Worm (Caenorhabditis elegans) whole organism, L3 larva: Measurements from ENCODE around the gene srh-24.

Experiments
- R02D3.7 ChIP-seq: fragments of 150-350 bp; optimal IDR thresholded peaks from 2 replicates; lab custom pipeline; 2014; ENCODE audit warnings: missing biosample characterization, missing genetic modification characterization
- ZK546.5 ChIP-seq: sonication (generic microtip); optimal IDR thresholded peaks from 2 replicates; lab custom pipeline; 2017; ENCODE audit warnings: missing biosample characterization, missing genetic modification characterization
- aly-2 ChIP-seq: fragments of 150-350 bp; optimal IDR thresholded peaks from 2 replicates; lab custom pipeline; 2014; ENCODE audit warnings: missing biosample characterization, missing genetic modification characterization
- ama-1 ChIP-seq: fragments of 150-350 bp; optimal IDR thresholded peaks from 2 replicates; lab custom pipeline; 2018
- ceh-82 ChIP-seq: fragments of 150-350 bp; optimal IDR thresholded peaks from 2 replicates; lab custom pipeline; 2014; ENCODE audit warnings: missing biosample characterization, missing genetic modification characterization
- daf-12 ChIP-seq: fragments of 150-350 bp; optimal IDR thresholded peaks from 2 replicates; lab custom pipeline; 2014; ENCODE audit warnings: missing biosample characterization, missing genetic modification reagents, missing genetic modification characterization
- egl-27 ChIP-seq: sonication (generic microtip); optimal IDR thresholded peaks from 4 replicates; lab custom pipeline; 2017; ENCODE audit warnings: missing biosample characterization, missing genetic modification reagents, missing genetic modification characterization
- egl-5 ChIP-seq: fragments of 150-350 bp; optimal IDR thresholded peaks from 2 replicates; lab custom pipeline; 2017; ENCODE audit warnings: missing biosample characterization, missing genetic modification reagents, missing genetic modification characterization, inconsistent platforms
- elt-1 ChIP-seq: fragments of 150-350 bp; optimal IDR thresholded peaks from 2 replicates; lab custom pipeline; 2014; ENCODE audit warnings: missing biosample characterization, missing genetic modification characterization
- elt-2 ChIP-seq: sonication (generic microtip); optimal IDR thresholded peaks from 2 replicates; lab custom pipeline; 2016; ENCODE audit warnings: missing genetic modification reagents, mild to moderate bottlenecking, missing genetic modification characterization, missing compliant biosample characterization
- elt-3 ChIP-seq, 3 experiments: fragments of 150-350 bp in 1 of 3; sonication (generic microtip) in 2 of 3; optimal IDR thresholded peaks; 2 replicates in 2 of 3; 4 replicates in 1 of 3; lab custom pipeline; 2014 to 2017; ENCODE audit warnings: missing biosample characterization in 3 of 3, missing genetic modification characterization in 3 of 3
- eor-1 ChIP-seq, 2 experiments: fragments of 150-350 bp; optimal IDR thresholded peaks; 2 replicates each; lab custom pipeline; 2014 to 2018; ENCODE audit warnings: missing biosample characterization in 2 of 2, missing genetic modification characterization in 2 of 2
- fkh-2 ChIP-seq: fragments of 150-350 bp; optimal IDR thresholded peaks from 2 replicates; lab custom pipeline; 2014; ENCODE audit warnings: missing biosample characterization, missing genetic modification reagents, missing genetic modification characterization
- fos-1 ChIP-seq: fragments of 150-350 bp; optimal IDR thresholded peaks from 2 replicates; lab custom pipeline; 2014; ENCODE audit warnings: missing biosample characterization, missing genetic modification characterization
- jun-1 ChIP-seq: fragments of 150-350 bp; optimal IDR thresholded peaks from 2 replicates; lab custom pipeline; 2014; ENCODE audit warnings: missing biosample characterization, missing genetic modification reagents, missing genetic modification characterization
- lin-15B ChIP-seq: fragments of 150-350 bp; optimal IDR thresholded peaks from 2 replicates; lab custom pipeline; 2014; ENCODE audit warnings: missing biosample characterization, missing genetic modification characterization
- lin-39 ChIP-seq: fragments of 150-350 bp; optimal IDR thresholded peaks from 2 replicates; lab custom pipeline; 2018; ENCODE audit warnings: missing biosample characterization, missing genetic modification reagents, missing genetic modification characterization
- lsy-12 ChIP-seq: sonication (generic microtip); optimal IDR thresholded peaks from 2 replicates; lab custom pipeline; 2016; ENCODE audit warnings: mild to moderate bottlenecking, missing genetic modification characterization, missing compliant biosample characterization
- mdl-1 ChIP-seq: fragments of 150-350 bp; optimal IDR thresholded peaks from 2 replicates; lab custom pipeline; 2014; ENCODE audit warnings: missing biosample characterization, missing genetic modification characterization
- nfya-1 ChIP-seq: sonication (generic microtip); optimal IDR thresholded peaks from 2 replicates; lab custom pipeline; 2017; ENCODE audit warnings: missing genetic modification characterization, mild to moderate bottlenecking, missing compliant biosample characterization, antibody characterized with exemption, moderate library complexity; ENCODE audit not compliant: insufficient read depth
- nhr-11 ChIP-seq: fragments of 150-350 bp; optimal IDR thresholded peaks from 2 replicates; lab custom pipeline; 2014; ENCODE audit warnings: missing biosample characterization, missing genetic modification characterization
- nhr-12 ChIP-seq: fragments of 150-350 bp; optimal IDR thresholded peaks from 2 replicates; lab custom pipeline; 2014; ENCODE audit warnings: missing biosample characterization, missing genetic modification characterization
- nhr-23 ChIP-seq: fragments of 150-350 bp; optimal IDR thresholded peaks from 2 replicates; lab custom pipeline; 2014; ENCODE audit warnings: missing biosample characterization, missing genetic modification reagents, missing genetic modification characterization
- nhr-237 ChIP-seq: fragments of 150-350 bp; optimal IDR thresholded peaks from 2 replicates; lab custom pipeline; 2014; ENCODE audit warnings: missing biosample characterization, missing genetic modification characterization
- nhr-25 ChIP-seq: sonication (generic microtip); optimal IDR thresholded peaks from 2 replicates; lab custom pipeline; 2017; ENCODE audit warnings: missing biosample characterization, missing genetic modification characterization
- nhr-28 ChIP-seq: fragments of 150-350 bp; optimal IDR thresholded peaks from 2 replicates; lab custom pipeline; 2014; ENCODE audit warnings: missing biosample characterization, missing genetic modification characterization
- nhr-43 ChIP-seq: sonication (generic microtip); optimal IDR thresholded peaks from 2 replicates; lab custom pipeline; 2016; ENCODE audit warnings: mild to moderate bottlenecking, missing genetic modification characterization, missing compliant biosample characterization; ENCODE audit not compliant: poor library complexity, severe bottlenecking
- nhr-76 ChIP-seq: fragments of 150-350 bp; sonication (generic microtip); optimal IDR thresholded peaks from 5 replicates; lab custom pipeline; 2014; ENCODE audit warnings: missing biosample characterization, missing genetic modification characterization
- pha-4 ChIP-seq: fragments of 150-350 bp; optimal IDR thresholded peaks from 2 replicates; lab custom pipeline; 2014; ENCODE audit warnings: missing biosample characterization, missing genetic modification reagents, missing genetic modification characterization
- pqm-1 ChIP-seq: fragments of 150-350 bp; optimal IDR thresholded peaks from 2 replicates; lab custom pipeline; 2017; ENCODE audit warnings: missing biosample characterization, missing genetic modification characterization, inconsistent platforms
- sea-2 ChIP-seq: fragments of 150-350 bp; sonication (generic microtip); optimal IDR thresholded peaks from 4 replicates; lab custom pipeline; 2014; ENCODE audit warnings: missing biosample characterization, missing genetic modification reagents, missing genetic modification characterization
- skn-1 ChIP-seq: fragments of 150-350 bp; optimal IDR thresholded peaks from 2 replicates; lab custom pipeline; 2014; ENCODE audit warnings: missing biosample characterization, missing genetic modification characterization
- snpc-4 ChIP-seq: fragments of 150-350 bp; optimal IDR thresholded peaks from 2 replicates; lab custom pipeline; 2014; ENCODE audit warnings: missing biosample characterization, missing genetic modification characterization
- ztf-11 ChIP-seq: fragments of 150-350 bp; optimal IDR thresholded peaks from 2 replicates; lab custom pipeline; 2014; ENCODE audit warnings: missing biosample characterization, missing genetic modification characterization

The srh-24 gene

DNA sequence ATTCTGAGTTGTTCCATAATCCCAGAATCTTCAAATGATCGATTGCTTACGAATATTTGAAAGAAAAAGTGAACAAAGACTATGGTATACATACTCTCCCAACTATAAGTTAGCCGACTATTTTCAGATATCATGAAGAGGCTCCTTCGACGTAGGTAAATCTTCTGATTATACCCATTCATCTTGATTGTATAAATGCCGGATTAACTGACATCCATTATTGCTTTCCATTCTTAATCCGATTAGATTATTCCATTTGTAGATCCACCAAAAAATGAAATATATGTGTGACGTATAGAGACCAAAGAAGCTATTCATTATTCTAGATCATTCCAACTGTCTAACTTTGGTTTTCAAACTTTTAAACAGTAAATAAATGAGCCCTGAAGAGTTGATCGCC, 32.7 kb upstream of the srh-24 start:
- no peak for TF ChIP-seq nhr-43
- no peak for TF ChIP-seq ceh-82 (tag; lab: Kevin White, UChicago)
- TF ChIP-seq sea-2, result no peak
- no peak for TF ChIP-seq ztf-11
- no peak for TF ChIP-seq ama-1
- TF ChIP-seq, all 47 proteins: peak for 0

DNA sequence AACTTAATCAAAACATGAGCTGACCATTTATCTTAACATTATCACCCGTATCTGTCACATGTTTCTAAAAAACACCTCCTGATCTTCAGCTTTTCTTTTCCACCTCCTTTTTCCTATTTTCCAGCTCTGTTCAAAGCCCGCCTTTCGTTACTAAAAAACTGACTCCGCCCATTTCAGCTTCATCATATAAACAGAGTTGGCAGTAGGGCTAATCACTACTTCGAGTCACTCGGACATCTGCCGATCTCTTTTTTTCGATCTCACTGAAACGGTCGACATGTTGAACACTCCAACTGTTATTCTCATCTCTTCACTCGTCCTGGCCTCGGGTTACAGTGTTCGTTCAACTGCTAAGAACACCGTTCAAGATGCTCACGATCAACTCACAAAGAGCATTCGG, 31.7 kb upstream of the srh-24 start, which contains the start of gene droe-4:
Gene droe-4 (plus strand): TSS at position 172 of the 400 bp plus-strand sequence.
- TF ChIP-seq lsy-12 (tag; lab: Kevin White, UChicago), result no peak
- no peak for TF ChIP-seq mdl-1 (tag; lab: Kevin White, UChicago)
- TF ChIP-seq elt-3 (tag; optimal IDR thresholded peaks at IDR 0.05; lab: Kevin White, UChicago), result no peak
- TF ChIP-seq daf-12, result no peak
- TF ChIP-seq snpc-4, result no peak
- no peak for TF ChIP-seq fkh-2 (tag; lab: Kevin White, UChicago)
- no peak for TF ChIP-seq nhr-76 (tag; lab: Kevin White, UChicago)
- TF ChIP-seq aly-2 (tag; lab: Kevin White, UChicago), result no peak
- no peak for TF ChIP-seq nhr-237 (tag; lab: Kevin White, UChicago)
- TF ChIP-seq ztf-11, result no peak
- TF ChIP-seq eor-1 (tag; optimal IDR thresholded peaks at IDR 0.05; lab: Kevin White, UChicago), result no peak
- no peak for TF ChIP-seq nhr-12 (tag; lab: Kevin White, UChicago)
- TF ChIP-seq pqm-1 (tag; lab: Kevin White, UChicago), result no peak
- TF ChIP-seq nhr-11 (tag; lab: Kevin White, UChicago), result no peak
- TF ChIP-seq pha-4 (tag; lab: Kevin White, UChicago), result no peak
- no peak for TF ChIP-seq elt-2
- no peak for TF ChIP-seq nfya-1
- no peak for TF ChIP-seq fos-1 (tag; lab: Kevin White, UChicago)
- TF ChIP-seq elt-1 (tag; lab: Kevin White, UChicago), result no peak
- TF ChIP-seq jun-1 (tag; lab: Kevin White, UChicago), result no peak

DNA sequence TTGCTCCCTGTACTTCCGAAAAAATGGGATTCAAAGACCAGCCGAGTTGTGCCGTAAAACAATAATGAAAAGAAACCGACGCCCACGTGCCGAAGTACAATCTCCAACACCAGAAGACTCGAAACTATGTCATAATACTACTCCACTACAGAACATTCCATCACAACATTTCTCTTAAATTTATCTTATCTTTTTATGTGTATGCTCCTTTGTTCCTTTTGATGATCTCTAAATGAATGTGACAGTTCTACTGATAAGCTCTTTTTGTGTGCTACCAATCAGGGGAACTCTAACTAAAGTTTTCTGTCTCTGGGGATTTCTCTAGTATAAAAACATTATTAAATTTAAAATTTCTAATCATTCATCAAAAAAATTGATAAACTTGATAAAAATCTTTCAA, 26.0 kb upstream of the srh-24 start:
- TF ChIP-seq lsy-12 (tag; lab: Kevin White, UChicago) (peak; percentile 45), nfya-1 (peak; percentile 37), lin-15B (tag; lab: Kevin White, UChicago) (no peak), jun-1 (tag; lab: Kevin White, UChicago) (peak; percentile 30), pha-4 (tag; lab: Kevin White, UChicago) (peak; percentile 41), pqm-1 (tag; lab: Kevin White, UChicago) (peak; percentile 47), elt-2 (peak; percentile 96), daf-12 (no peak), nhr-43 (no peak), nhr-25 (tag; lab: Kevin White, UChicago) (no peak), nhr-23 (no peak), snpc-4 (no peak)

DNA sequence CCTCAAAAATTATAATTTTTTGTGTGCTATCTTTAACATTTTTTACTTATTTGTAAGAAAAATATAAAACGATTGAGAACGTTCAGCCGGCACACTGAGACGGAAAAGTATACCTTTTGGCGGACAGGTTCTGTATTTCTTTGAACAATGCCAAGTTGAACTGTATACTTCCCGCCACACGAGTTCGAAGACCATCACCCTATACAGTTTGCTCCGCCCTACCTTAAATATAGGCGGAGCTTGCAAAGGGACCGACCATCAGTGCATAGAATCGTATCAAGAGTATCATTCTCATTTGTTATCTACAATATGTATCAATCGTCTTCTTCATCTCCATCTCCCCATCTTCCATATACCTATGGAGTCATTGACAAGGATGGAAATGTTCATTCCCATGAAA, 24.0 kb upstream of the srh-24 start, which contains the start of gene end-1:
Gene end-1 (plus strand): TSS at position 301 of the 400 bp plus-strand sequence.
- TF ChIP-seq elt-1 (tag; lab: Kevin White, UChicago), result no peak
- TF ChIP-seq R02D3.7 (tag; lab: Kevin White, UChicago), result no peak

DNA sequence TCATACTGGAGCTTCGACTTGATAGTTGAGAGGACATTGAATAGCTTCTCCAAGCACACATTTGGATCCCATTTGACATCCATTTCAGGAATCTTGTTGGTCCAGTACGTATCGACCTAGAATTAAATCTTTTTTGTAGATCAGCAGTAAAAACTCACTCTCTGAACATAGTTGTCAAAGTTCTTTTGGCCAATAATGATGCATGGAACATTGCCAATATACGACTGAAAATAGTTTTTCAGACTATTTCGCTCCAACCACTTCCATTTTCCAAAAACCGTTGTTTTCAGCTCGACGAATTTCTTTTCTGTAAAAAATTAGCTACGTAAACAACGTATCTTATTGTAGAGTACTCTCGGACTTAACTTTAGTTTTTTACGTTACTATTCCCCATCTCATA, 20.9 kb upstream of the srh-24 start:
- TF ChIP-seq ceh-82 (tag; lab: Kevin White, UChicago), result no peak

DNA sequence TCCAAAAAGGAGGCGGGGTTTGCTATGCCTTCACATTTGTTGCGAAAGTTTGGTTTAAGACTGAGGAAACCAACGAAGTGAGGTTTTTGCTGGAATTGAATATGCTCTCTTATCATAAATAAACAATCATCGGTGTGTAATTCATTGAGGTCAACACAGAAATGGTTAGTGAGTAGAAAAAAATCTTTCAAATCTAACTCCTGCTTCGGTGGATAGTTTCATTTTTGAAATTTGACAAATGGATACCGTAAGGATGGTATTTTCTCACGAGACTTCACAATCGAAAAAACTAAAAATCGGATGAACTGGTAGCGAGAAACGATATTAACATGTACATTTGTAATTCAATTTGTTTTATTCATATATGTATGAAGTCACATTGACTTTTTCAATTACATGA, 20.0 kb upstream of the srh-24 start, which contains the start of gene eol-1:
Gene eol-1 (minus strand): TSS at position 101 of the 400 bp plus-strand sequence.
- TF ChIP-seq ZK546.5 (no peak), nhr-25 (tag; lab: Kevin White, UChicago) (no peak)

DNA sequence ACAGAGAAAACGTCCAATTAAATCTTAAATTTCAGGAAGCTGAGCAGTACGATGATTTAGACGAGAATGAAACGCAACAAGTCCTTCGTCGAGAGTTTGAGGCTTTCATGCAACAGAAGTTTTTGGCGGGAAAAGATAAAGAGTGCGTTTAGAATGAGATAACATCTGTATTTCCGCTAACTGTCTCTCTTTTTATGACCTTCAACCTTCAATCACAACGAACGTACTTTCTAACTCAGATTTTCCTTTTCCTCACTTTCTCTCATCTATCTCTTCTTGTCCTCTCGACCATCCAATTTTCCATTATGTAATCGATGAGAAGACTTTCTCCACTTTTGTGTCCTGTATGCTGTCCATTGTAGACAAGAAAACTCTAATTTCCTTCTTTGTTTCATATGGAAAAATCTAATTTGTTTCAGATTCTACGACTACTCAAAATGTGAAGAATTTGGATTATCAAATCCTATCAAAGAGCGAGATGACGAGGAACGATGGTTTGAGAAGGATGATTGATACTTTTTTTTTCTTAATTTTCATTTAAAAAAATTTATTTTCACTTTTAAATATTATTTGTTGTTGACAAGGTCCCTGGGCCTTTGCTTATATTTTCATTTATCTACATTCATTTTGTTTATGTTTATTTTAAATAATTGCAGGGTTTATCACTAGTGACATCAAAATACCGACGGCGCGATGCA, 2.6 kb upstream of the srh-24 start, which contains the start of gene sao-1:
Gene sao-1 (plus strand): TSS at position 648 of the 698 bp plus-strand sequence.
- TF ChIP-seq R02D3.7 (tag; lab: Kevin White, UChicago) (no peak), lsy-12 (tag; lab: Kevin White, UChicago) (no peak), ztf-11 (no peak), elt-1 (tag; lab: Kevin White, UChicago) (peak; percentile 67), lin-39 (tag; lab: Kevin White, UChicago) (no peak), pqm-1 (tag; lab: Kevin White, UChicago) (no peak), sea-2 (no peak), egl-5 (tag; lab: Kevin White, UChicago) (no peak), fkh-2 (tag; lab: Kevin White, UChicago) (no peak), skn-1 (tag; lab: Kevin White, UChicago) (no peak), nhr-28 (tag; lab: Kevin White, UChicago) (no peak), nhr-237 (tag; lab: Kevin White, UChicago) (no peak), egl-27 (tag; lab: Kevin White, UChicago) (no peak), mdl-1 (tag; lab: Kevin White, UChicago) (no peak), nhr-43 (no peak), nhr-25 (tag; lab: Kevin White, UChicago) (peak; percentile 75)
- TF ChIP-seq, all 47 proteins: peak for 2
